Worm (Caenorhabditis elegans): Measurements from ENCODE around the gene pqn-57.

ce11 chrX:8346248-8346647 is 25.5 kb upstream of the pqn-57 start, which contains the start of gene drd-5:
- no peak for TF ChIP-seq tra-1 (GFP tag; IDR thresholded peaks at IDR 0.05)
- TF ChIP-seq nhr-28 (tag; optimal IDR thresholded peaks at IDR 0.05) = no peak
- TF ChIP-seq ama-1 (optimal IDR thresholded peaks at IDR 0.05) = no peak

Measured in whole organism, L4 larva.